Worm (Caenorhabditis elegans): ENCODE results near the gene T28H10.2.

DNA sequence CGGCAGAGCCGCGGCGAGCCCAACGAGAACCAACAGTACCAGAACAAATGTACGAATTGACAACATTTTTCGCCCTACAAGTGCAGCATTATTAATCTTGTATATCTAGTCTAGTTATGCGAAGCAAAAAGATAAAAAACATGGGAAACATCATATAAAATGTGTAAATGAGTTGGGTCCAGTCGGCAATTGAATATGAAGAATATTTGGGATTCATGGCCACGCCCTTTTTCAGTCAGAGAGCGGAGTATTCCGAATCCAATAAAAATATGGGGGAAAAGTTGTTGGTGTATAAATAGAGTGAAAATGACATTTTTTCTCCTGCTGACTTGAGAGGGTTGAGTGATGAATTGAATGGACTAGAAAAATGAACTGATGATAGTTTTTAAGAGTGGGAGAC lies 6.6 kb downstream of the T28H10.2 start, which contains the start of gene nlp-46:
- TF ChIP-seq M03D4.4 (tag; optimal IDR thresholded peaks at IDR 0.05) (no peak), nhr-12 (tag; optimal IDR thresholded peaks at IDR 0.05) (no peak), pha-4 (tag; optimal IDR thresholded peaks at IDR 0.05) (no peak), mab-5 (tag; optimal IDR thresholded peaks at IDR 0.05) (no peak), nhr-76 (tag; optimal IDR thresholded peaks at IDR 0.05) (no peak), drap-1 (GFP tag; optimal IDR thresholded peaks at IDR 0.05) (no peak), snpc-4 (tag; optimal IDR thresholded peaks at IDR 0.05) (no peak), elt-3 (tag; optimal IDR thresholded peaks at IDR 0.05) (no peak), unc-39 (tag; optimal IDR thresholded peaks at IDR 0.05) (no peak), ceh-83 (GFP tag; optimal IDR thresholded peaks at IDR 0.05) (no peak), mep-1 (tag; optimal IDR thresholded peaks at IDR 0.05) (no peak), tbx-8 (GFP tag; optimal IDR thresholded peaks at IDR 0.05) (no peak)

All from whole organism, mixed stage, embryonic.